Fruit fly (Drosophila melanogaster) whole organism, larva: Measurements from ENCODE around the gene PH4alphaSG2.

Experiments used
- noc ChIP-seq: fragments of 200-800 bp; sonication (Bioruptor generic); optimal IDR thresholded peaks from 3 replicates; lab custom pipeline; 2019; ENCODE audit warnings: missing biosample characterization, mild to moderate bottlenecking, missing genetic modification characterization, moderate library complexity

Gene PH4alphaSG2

DNA sequence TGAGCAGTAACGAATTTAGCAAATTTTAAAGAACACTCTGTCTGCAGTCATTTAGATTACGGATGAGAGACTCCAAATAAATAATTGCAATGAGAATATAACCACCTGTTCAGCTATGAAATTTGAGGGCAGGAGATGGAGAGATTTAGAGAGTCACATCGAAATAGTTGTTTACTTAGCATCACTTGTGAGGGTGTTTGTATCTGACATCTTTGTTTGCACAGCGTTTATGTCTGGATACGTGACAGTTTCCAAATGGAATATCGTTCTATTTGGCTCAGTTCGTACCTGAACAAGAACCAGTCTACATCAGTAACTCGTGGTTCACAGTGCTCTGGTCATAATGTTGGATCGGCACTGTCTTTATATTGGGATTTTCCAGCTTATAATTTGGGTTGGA lies at the start of gene PH4alphaSG2:
Gene PH4alphaSG2, plus strand, starts transcription at position 278 of the 400 bp plus-strand sequence.
- peak; percentile 11 for TF ChIP-seq noc

DNA sequence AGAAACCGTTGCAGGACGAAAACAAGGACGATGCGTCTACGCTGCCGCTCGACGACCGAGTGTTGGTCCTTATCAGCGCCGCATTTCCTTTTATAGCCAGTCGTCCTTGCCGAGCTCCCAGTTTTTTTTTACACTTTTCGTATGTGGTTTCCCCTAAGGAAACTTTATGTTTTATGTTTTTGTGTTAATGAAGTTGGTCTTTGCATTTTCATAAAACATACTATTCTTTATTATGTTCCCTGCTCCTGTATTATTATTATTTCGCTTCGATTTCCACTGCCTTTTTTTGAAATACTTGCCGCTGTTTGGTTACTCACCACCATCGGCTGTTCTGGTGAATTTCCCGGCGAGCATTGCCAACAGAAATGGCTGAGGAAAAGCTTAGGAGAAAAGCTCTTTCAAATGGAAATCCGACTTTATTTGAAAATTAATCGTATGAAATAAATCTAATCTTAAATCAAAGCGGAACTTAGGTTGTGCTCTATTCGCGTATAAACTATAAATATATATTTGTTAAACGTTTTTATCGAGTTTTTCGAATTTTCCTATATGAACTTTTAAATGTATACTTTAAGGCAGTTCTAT lies 46.2 kb upstream of the PH4alphaSG2 start, which contains the start of gene CG15537:
Gene CG15537, minus strand, starts transcription at position 51 of the 585 bp plus-strand sequence.
- no peak for TF ChIP-seq noc

DNA sequence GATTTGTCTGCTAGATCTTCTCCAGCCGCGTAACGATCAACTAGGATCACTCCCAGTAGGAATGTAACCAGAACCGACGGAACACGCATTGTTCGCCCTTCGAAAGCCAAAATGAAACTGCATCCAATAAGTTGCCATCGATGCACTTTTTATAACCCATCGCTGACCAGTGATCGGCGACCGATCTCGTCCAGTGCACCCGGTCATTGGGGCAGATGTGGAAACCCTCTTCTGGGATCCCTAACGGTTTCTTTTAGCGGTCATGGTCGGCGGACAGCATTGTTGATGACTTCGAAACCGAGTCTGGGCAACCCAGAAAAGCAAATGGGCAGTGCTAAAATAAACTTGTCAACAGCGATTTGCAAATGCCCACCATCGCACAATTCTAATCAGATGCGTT lies 44.9 kb upstream of the PH4alphaSG2 start, which contains the start of gene Osi23:
Gene Osi23, minus strand, starts transcription at position 101 of the 400 bp plus-strand sequence.
- TF ChIP-seq noc: no peak

DNA sequence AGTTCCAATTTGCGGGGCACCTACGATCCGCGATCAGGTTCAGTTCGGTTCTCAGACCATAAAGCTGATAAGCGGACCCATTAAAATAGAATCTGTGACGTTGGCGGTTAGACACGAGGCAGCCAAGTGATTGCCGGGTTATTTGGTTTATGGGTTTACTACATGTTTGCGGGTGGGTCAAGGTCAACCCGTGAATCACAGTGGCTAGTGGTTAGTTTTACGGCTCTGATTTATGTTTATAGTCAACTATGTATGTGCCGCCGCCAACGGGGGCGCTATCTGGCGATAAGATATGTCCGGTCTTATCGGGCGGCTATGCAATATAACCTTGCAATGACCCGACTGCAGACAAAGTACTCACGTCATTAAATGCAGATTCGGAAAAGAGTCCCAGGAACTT lies 40.4 kb upstream of the PH4alphaSG2 start:
- peak; percentile 70 for TF ChIP-seq noc

dm6 chr3R:30450224-30450623 lies 39.6 kb upstream of the PH4alphaSG2 start:
- TF ChIP-seq noc: peak; percentile 56

dm6 chr3R:30450690-30451343 lies 39.1 kb upstream of the PH4alphaSG2 start:
- TF ChIP-seq noc: no peak

DNA sequence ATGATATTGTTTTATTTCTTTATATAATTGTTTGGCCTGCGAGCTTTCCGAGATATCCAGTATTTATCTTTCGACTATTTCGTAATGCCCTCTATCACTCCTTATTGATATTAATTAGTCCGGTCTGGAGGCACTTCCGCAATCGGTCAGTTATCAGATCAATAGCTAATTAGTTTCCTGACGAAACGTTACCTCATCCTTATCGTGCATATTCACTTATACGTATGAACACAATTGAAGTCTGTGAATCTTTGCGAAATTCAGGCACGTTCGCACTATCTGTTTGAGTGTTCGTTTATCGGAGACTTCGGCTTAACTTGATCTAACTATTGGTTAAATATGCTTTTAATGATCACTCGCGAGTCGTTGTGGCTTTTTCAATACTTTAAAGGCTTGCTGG lies 36.6 kb upstream of the PH4alphaSG2 start:
- TF ChIP-seq noc: no peak

DNA sequence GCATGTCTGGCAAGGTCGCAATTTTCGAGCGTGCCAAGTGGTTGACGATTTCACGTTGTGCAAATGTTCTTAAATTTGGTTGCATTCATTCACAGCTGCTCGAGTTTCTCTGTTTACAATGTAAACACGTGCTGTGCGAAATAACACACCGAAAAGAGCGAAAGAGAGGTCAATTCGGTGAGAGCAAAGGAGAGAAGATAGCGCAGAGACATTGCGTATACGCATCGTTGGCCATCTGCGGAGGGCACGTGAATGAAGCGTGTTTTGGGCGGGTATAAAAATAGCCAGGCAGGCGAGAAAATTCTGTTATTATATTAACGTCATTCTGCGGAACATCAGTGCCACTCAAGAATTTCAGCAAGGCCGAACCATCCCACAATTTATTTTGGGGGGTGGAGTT lies 35.4 kb upstream of the PH4alphaSG2 start:
- no peak for TF ChIP-seq noc

dm6 chr3R:30455817-30456544 lies 33.9 kb upstream of the PH4alphaSG2 start, which contains the start of gene aralar1:
Gene aralar1 (minus strand): TSS chr3R:30455867.
- no peak for TF ChIP-seq noc

dm6 chr3R:30459066-30459935 lies 30.6 kb upstream of the PH4alphaSG2 start, which contains the start of the genes CG2224 and CDase:
Gene CG2224 (minus strand): TSS chr3R:30459300.
Gene CDase (plus strand): TSS chr3R:30459521.
- TF ChIP-seq noc: no peak

DNA sequence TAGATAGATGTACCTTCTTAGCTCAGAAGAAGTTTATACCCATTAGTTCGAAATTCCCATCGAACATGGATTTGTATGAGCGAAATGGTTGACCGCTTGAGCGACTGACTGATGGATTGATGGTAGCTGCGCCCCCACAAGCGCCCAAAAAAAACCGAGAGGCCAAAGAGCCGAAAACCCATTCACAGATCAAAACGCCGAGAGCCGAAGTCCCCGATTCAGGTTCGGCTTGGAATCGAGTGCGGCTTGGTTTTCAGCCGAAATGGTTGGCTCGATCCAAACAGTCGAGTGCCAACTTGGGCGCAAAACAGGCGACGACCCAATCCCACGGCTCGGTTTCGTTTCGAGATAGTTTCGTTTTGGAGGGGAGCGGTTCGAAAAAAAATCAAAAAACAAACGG lies 29.7 kb upstream of the PH4alphaSG2 start:
- TF ChIP-seq noc: no peak

DNA sequence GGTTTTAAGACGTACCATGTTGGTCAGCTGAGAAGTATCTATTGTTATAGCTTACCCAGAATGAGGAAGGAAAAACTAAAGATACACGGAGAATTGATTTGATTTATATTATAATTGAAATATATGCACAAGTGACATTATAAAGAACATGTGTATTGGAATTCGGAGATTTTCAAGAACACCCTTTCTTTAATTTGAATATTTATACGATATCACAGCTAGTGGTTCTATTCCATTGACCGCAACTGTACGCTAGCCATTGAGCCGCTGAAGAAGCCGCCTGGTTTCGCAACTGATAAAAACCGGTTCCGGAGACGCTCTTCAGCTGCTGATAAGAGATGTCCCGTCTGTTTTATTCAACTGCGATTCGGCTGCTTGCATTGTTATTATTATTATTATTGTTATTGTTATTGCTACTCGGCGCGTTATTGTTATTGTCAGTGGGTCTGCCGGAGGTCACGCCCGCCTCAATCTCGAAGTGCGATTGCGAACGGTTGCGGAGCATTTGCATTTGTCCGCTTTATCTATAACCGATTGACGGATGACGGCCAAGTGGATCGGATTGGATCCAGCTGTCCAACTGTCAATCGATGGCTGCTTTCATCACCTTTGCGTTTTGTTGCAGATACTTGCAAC lies 28.1 kb upstream of the PH4alphaSG2 start:
- TF ChIP-seq noc: peak; percentile 26

DNA sequence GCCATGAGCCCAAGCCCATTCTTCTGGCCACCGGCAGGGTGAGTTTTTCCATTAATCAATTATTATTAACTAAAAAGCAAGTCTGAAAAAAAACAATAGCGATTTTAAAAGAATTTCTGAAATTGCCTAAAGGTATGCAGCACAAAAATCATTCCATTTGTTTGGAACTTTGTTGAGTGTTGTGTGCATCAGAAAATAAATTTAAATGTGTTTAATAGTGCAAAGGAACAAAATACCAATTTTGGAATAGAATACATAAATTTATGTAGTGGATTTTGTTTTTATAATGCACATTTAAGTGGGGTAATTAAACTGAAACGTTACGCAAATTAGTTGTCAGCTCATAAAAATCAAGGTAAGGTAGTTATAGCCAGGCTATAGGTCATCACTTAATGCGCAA lies 25.6 kb upstream of the PH4alphaSG2 start:
- TF ChIP-seq noc: no peak

DNA sequence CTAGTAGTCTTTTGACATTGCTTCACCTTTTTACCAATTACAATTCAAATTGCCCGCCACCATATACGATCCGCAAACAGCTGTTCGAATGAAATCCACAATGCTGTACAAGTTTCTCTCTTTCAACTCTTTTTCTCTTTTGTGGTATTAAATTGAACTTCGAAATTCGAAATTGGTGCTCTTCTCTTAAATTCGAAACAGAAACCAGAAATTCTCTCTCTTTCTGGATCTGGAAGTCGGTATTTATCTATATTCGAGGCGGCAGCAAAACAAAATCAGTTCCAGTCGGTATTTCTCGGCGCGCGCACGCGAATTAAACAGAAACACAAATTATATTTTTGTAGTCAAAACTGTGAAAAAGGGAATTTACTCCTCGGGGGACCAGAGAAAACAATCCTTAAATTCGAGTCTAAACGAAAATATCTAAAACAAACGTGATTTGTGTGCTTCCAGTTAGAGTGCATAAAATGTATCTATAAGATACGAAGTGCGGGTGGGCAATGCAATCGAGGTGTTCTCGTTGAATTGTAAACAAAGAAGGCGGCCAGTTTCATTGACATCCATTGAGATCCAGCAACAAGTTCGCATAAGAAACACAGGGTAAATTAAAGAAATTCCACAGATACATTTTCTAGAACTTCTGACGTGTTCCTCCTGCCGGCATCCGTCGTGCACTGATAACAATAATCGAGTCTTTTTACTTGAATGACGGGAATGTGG lies 23.9 kb upstream of the PH4alphaSG2 start, which contains the start of gene PH4alphaEFB:
Gene PH4alphaEFB, plus strand, starts transcription at position 276 of the 720 bp plus-strand sequence.
- no peak for TF ChIP-seq noc

DNA sequence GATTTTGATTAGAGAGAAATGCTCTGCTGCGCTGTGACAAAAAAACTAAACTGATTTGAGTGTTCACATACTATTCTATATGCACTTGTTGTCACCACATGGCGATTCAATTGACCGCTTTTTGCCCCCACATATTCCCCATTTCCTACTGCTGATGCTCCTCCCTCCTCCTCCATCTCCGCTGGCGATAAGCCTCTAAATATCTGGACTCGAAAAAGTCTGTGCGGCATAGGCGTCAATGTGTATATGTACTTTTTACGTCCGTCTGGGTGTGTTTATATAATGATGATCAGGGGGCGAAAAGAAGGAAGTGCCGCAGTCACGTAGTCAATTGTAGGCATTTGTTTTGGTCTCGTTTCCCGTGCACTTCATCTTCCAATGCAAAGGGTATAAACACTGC lies 23.4 kb upstream of the PH4alphaSG2 start:
- TF ChIP-seq noc: no peak
